Fruit fly (Drosophila melanogaster) whole organism, embryonic: ENCODE data around the gene baf.

Experiments used
- CG10209 ChIP-seq: fragments of 200-800 bp; sonication (Bioruptor generic); optimal IDR thresholded peaks from 3 replicates; lab custom pipeline; 2017; ENCODE audit warnings: missing biosample characterization, mild to moderate bottlenecking, missing genetic modification characterization, missing genetic modification reagents
- CG10654 ChIP-seq: fragments of 200-800 bp; sonication (Bioruptor generic); optimal IDR thresholded peaks from 2 replicates; lab custom pipeline; 2016; ENCODE audit warnings: missing biosample characterization, missing genetic modification characterization
- CG13424 ChIP-seq: fragments of 200-800 bp; sonication (Bioruptor generic); optimal IDR thresholded peaks from 2 replicates; lab custom pipeline; 2019; ENCODE audit warnings: missing biosample characterization, mild to moderate bottlenecking, missing genetic modification characterization, moderate library complexity
- CG14441 ChIP-seq: fragments of 200-800 bp; sonication (Bioruptor generic); IDR thresholded peaks from 2 replicates; pipeline ENCODE4 v1.3.6; 2022; ENCODE audit warnings: missing biosample characterization, missing genetic modification characterization
- CG14860 ChIP-seq: fragments of 200-800 bp; sonication (Bioruptor generic); IDR thresholded peaks from 3 replicates; pipeline ENCODE4 v1.3.6; 2022; ENCODE audit warnings: missing biosample characterization, missing genetic modification characterization; ENCODE audit not compliant: partially characterized antibody
- CG17186 ChIP-seq: fragments of 200-800 bp; sonication (Bioruptor generic); optimal IDR thresholded peaks from 3 replicates; lab custom pipeline; 2017; ENCODE audit warnings: missing biosample characterization, missing genetic modification reagents, missing genetic modification characterization
- CG17385 ChIP-seq: fragments of 200-800 bp; sonication (Bioruptor generic); optimal IDR thresholded peaks from 3 replicates; lab custom pipeline; 2018; ENCODE audit warnings: missing biosample characterization, mild to moderate bottlenecking, missing genetic modification characterization
- CG18011 ChIP-seq: fragments of 200-800 bp; sonication (Bioruptor generic); optimal IDR thresholded peaks from 2 replicates; lab custom pipeline; 2017; ENCODE audit warnings: missing biosample characterization, missing genetic modification characterization, mild to moderate bottlenecking, moderate library complexity, missing genotype
- CG34422 ChIP-seq: fragments of 200-800 bp; sonication (Bioruptor generic); IDR thresholded peaks from 3 replicates; pipeline ENCODE4 v1.3.6; 2022; ENCODE audit warnings: missing biosample characterization, missing genetic modification characterization
- CG4328 ChIP-seq: fragments of 200-800 bp; sonication (Bioruptor generic); optimal IDR thresholded peaks from 3 replicates; lab custom pipeline; 2017; ENCODE audit warnings: missing biosample characterization, missing genetic modification reagents, missing genetic modification characterization
- CG4617 ChIP-seq: fragments of 200-800 bp; sonication (Bioruptor generic); optimal IDR thresholded peaks from 3 replicates; lab custom pipeline; 2016; ENCODE audit warnings: missing biosample characterization, missing genetic modification characterization, borderline replicate concordance
- CG8765 ChIP-seq: fragments of 200-800 bp; sonication (Bioruptor generic); IDR thresholded peaks from 2 replicates; pipeline ENCODE4 v1.3.6; 2022; ENCODE audit warnings: missing biosample characterization, missing genetic modification characterization
- CG9437 ChIP-seq: fragments of 200-800 bp; sonication (Bioruptor generic); optimal IDR thresholded peaks from 2 replicates; lab custom pipeline; 2018; ENCODE audit warnings: missing biosample characterization, mild to moderate bottlenecking, missing genetic modification characterization
- CG9727 ChIP-seq: fragments of 200-800 bp; sonication (Bioruptor generic); optimal IDR thresholded peaks from 3 replicates; lab custom pipeline; 2017; ENCODE audit warnings: missing biosample characterization, mild to moderate bottlenecking, missing genetic modification characterization
- CG9797 ChIP-seq: fragments of 200-800 bp; sonication (Bioruptor generic); optimal IDR thresholded peaks from 3 replicates; lab custom pipeline; 2018; ENCODE audit warnings: missing biosample characterization, mild to moderate bottlenecking, missing genetic modification characterization
- CHES-1-like ChIP-seq: fragments of 200-800 bp; sonication (Bioruptor generic); optimal IDR thresholded peaks from 2 replicates; lab custom pipeline; 2016; ENCODE audit warnings: missing biosample characterization, missing genetic modification characterization
- CkIIα-i1 ChIP-seq: fragments of 200-800 bp; sonication (Bioruptor generic); IDR thresholded peaks from 2 replicates; pipeline ENCODE4 v1.3.6; 2022; ENCODE audit warnings: missing biosample characterization, missing genetic modification characterization
- CrebB ChIP-seq: fragments of 200-800 bp; sonication (Bioruptor generic); optimal IDR thresholded peaks from 3 replicates; lab custom pipeline; 2018; ENCODE audit warnings: missing biosample characterization, mild to moderate bottlenecking, missing genetic modification characterization
- Dbx ChIP-seq: fragments of 200-800 bp; sonication (Bioruptor generic); IDR thresholded peaks from 3 replicates; pipeline ENCODE4 v1.3.6; 2022; ENCODE audit warnings: missing biosample characterization, missing genetic modification characterization
- Deaf1 ChIP-seq: fragments of 200-800 bp; optimal IDR thresholded peaks from 3 replicates; lab custom pipeline; 2019; ENCODE audit warnings: missing biosample characterization, mild to moderate bottlenecking, missing genetic modification characterization, moderate library complexity
- Dek ChIP-seq: fragments of 200-800 bp; sonication (Bioruptor generic); optimal IDR thresholded peaks from 3 replicates; lab custom pipeline; 2019; ENCODE audit warnings: missing biosample characterization, mild to moderate bottlenecking, missing genetic modification characterization, moderate library complexity
- Dfd ChIP-seq, 2 experiments: fragments of >200 bp; optimal IDR thresholded peaks; 2 replicates each; lab custom pipeline; 2017; ENCODE audit warnings: missing biosample characterization in 2 of 2, missing genetic modification characterization in 2 of 2
- Ets65A ChIP-seq: fragments of 200-800 bp; sonication (Bioruptor generic); peaks from one replicate; lab custom pipeline; 2016; ENCODE audit warnings: missing biosample characterization, missing genetic modification characterization
- HLH3B ChIP-seq: fragments of 200-800 bp; sonication (Bioruptor generic); IDR thresholded peaks from 2 replicates; pipeline ENCODE4 v1.3.6; 2022; ENCODE audit warnings: missing biosample characterization, missing genetic modification characterization
- HLHmδ ChIP-seq: fragments of 200-800 bp; sonication (Bioruptor generic); optimal IDR thresholded peaks from 2 replicates; lab custom pipeline; 2018; ENCODE audit warnings: missing biosample characterization, mild to moderate bottlenecking, missing genetic modification characterization, moderate library complexity
- Hmx ChIP-seq: fragments of 200-800 bp; sonication (Bioruptor generic); optimal IDR thresholded peaks from 2 replicates; lab custom pipeline; 2016; ENCODE audit warnings: missing biosample characterization, missing genetic modification characterization
- Neu2 ChIP-seq: fragments of 200-800 bp; sonication (Bioruptor generic); optimal IDR thresholded peaks from 3 replicates; lab custom pipeline; 2016; ENCODE audit warnings: missing biosample characterization, missing genetic modification characterization, borderline replicate concordance
- Nf-YC ChIP-seq: fragments of 200-800 bp; optimal IDR thresholded peaks from 3 replicates; lab custom pipeline; 2019; ENCODE audit warnings: missing biosample characterization, mild to moderate bottlenecking, missing genetic modification characterization, moderate library complexity
- Optix ChIP-seq: fragments of 200-800 bp; sonication (Bioruptor generic); IDR thresholded peaks from 3 replicates; pipeline ENCODE4 v1.3.6; 2022; ENCODE audit warnings: missing biosample characterization, missing genetic modification characterization
- Rx ChIP-seq: fragments of 200-800 bp; sonication (Bioruptor generic); IDR thresholded peaks from 2 replicates; pipeline ENCODE4 v1.3.6; 2022; ENCODE audit warnings: missing biosample characterization, missing genetic modification characterization
- Side ChIP-seq: fragments of 200-800 bp; sonication (Bioruptor generic); optimal IDR thresholded peaks from 2 replicates; lab custom pipeline; 2016; ENCODE audit warnings: missing biosample characterization, missing genetic modification characterization
- al ChIP-seq: fragments of 200-800 bp; sonication (Bioruptor generic); IDR thresholded peaks from 2 replicates; pipeline ENCODE4 v1.3.6; 2022; ENCODE audit warnings: missing biosample characterization, missing genetic modification characterization
- ato ChIP-seq: fragments of 200-800 bp; sonication (Bioruptor generic); IDR thresholded peaks from 2 replicates; pipeline ENCODE4 v1.3.6; 2022; ENCODE audit warnings: missing biosample characterization, missing genetic modification characterization; ENCODE audit not compliant: partially characterized antibody
- bsh ChIP-seq, 2 experiments: fragments of 200-800 bp; sonication (Bioruptor generic); optimal IDR thresholded peaks; 2 replicates each; lab custom pipeline; 2017 to 2018; ENCODE audit warnings: mild to moderate bottlenecking in 2 of 2, missing biosample characterization in 2 of 2, missing genetic modification characterization in 2 of 2, moderate library complexity in 1 of 2
- croc ChIP-seq: fragments of 200-800 bp; sonication (Bioruptor generic); conservative IDR thresholded peaks from 3 replicates; pipeline ENCODE4 v1.3.6; 2022; ENCODE audit warnings: missing biosample characterization, missing genetic modification characterization
- crol ChIP-seq: fragments of 200-800 bp; sonication (Bioruptor generic); IDR thresholded peaks from 2 replicates; pipeline ENCODE4 v1.3.6; 2022; ENCODE audit warnings: missing biosample characterization, missing genetic modification characterization
- cwo ChIP-seq: fragments of 200-800 bp; sonication (Bioruptor generic); optimal IDR thresholded peaks from 3 replicates; lab custom pipeline; 2017; ENCODE audit warnings: missing biosample characterization, missing genetic modification characterization, mild to moderate bottlenecking, moderate library complexity, missing genetic modification reagents
- ftz-f1 ChIP-seq: fragments of 200-800 bp; sonication (Bioruptor generic); optimal IDR thresholded peaks from 2 replicates; lab custom pipeline; 2016; ENCODE audit warnings: missing biosample characterization, missing genetic modification characterization
- mam ChIP-seq: fragments of 200-800 bp; sonication (Bioruptor generic); optimal IDR thresholded peaks from 3 replicates; lab custom pipeline; 2016; ENCODE audit warnings: missing biosample characterization, missing genetic modification characterization
- oc ChIP-seq: fragments of 200-800 bp; sonication (Bioruptor generic); optimal IDR thresholded peaks from 2 replicates; lab custom pipeline; 2018; ENCODE audit warnings: missing biosample characterization, mild to moderate bottlenecking, missing genetic modification characterization, moderate library complexity
- otp ChIP-seq: fragments of 200-800 bp; sonication (Bioruptor generic); IDR thresholded peaks from 3 replicates; pipeline ENCODE4, ENCODE4 v1.3.6; 2022; ENCODE audit warnings: missing biosample characterization, missing genetic modification characterization
- pzg ChIP-seq: fragments of 200-800 bp; sonication (Bioruptor generic); optimal IDR thresholded peaks from 3 replicates; lab custom pipeline; 2018; ENCODE audit warnings: missing biosample characterization, mild to moderate bottlenecking, missing genetic modification characterization, moderate library complexity
- schlank ChIP-seq: fragments of 200-800 bp; sonication (Bioruptor generic); optimal IDR thresholded peaks from 2 replicates; lab custom pipeline; 2018; ENCODE audit warnings: missing biosample characterization, mild to moderate bottlenecking, missing genetic modification characterization
- sens ChIP-seq: fragments of 200-800 bp; sonication (Bioruptor generic); peaks from one replicate; lab custom pipeline; 2016; ENCODE audit warnings: missing biosample characterization, missing genetic modification characterization
- sens-2 ChIP-seq: fragments of 200-800 bp; sonication (Bioruptor generic); IDR thresholded peaks from 2 replicates; pipeline ENCODE4 v1.3.6; 2022; ENCODE audit warnings: missing biosample characterization, missing genetic modification characterization
- seq ChIP-seq: fragments of 200-800 bp; sonication (Bioruptor generic); IDR thresholded peaks from 2 replicates; pipeline ENCODE4 v1.3.6; 2022; ENCODE audit warnings: missing biosample characterization, missing genetic modification characterization
- stwl ChIP-seq: fragments of 200-800 bp; sonication (Bioruptor generic); optimal IDR thresholded peaks from 3 replicates; lab custom pipeline; 2018; ENCODE audit warnings: missing biosample characterization, mild to moderate bottlenecking, missing genetic modification characterization, moderate library complexity
- trh ChIP-seq: fragments of 200-800 bp; sonication (Bioruptor generic); optimal IDR thresholded peaks from 2 replicates; lab custom pipeline; 2016; ENCODE audit warnings: missing biosample characterization, missing genetic modification characterization
- usp ChIP-seq: fragments of >200 bp; optimal IDR thresholded peaks from 2 replicates; lab custom pipeline; 2017; ENCODE audit warnings: missing biosample characterization, missing genetic modification characterization
- wor ChIP-seq: fragments of 200-800 bp; sonication (Bioruptor generic); IDR thresholded peaks from 2 replicates; pipeline ENCODE4 v1.3.6; 2022; ENCODE audit warnings: missing biosample characterization, missing genetic modification characterization
- zfh1 ChIP-seq: fragments of 200-800 bp; sonication (Bioruptor generic); IDR thresholded peaks from 3 replicates; pipeline ENCODE4 v1.3.6; 2022; ENCODE audit warnings: missing biosample characterization, missing genetic modification characterization

baf gene

DNA sequence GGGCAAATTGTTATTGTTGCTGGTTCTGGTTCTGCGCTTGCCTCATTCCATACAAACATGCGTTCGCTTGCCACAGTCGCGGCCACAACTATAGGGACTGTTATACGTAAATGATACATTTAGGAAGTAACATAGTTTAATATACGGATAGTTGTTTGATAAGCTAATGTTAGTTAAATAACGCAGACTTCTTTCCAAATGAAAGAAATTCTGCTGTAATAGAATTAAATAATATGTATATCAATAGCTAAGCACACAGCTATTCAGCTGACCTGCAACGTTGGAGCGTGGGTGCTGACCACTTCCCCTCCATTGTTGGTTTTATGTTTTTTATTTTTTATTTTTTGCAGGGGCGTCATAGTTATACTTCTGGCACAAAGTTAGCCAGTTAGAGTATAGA, 5.5 kb downstream of the baf start (continued):
- no peak for TF ChIP-seq CHES-1-like (GFP tag; lab: Kevin White, UChicago)
- peak; percentile 32 for TF ChIP-seq Nf-YC (tag; lab: Kevin White, UChicago)
- TF ChIP-seq CrebB (tag; lab: Kevin White, UChicago) = peak; percentile 40
- TF ChIP-seq CG9727 = peak; percentile 17
- no peak for TF ChIP-seq Neu2
- no peak for TF ChIP-seq CG8765
- TF ChIP-seq crol (GFP tag; lab: Robert Waterston, UW) = no peak
- TF ChIP-seq Dbx (GFP tag; lab: Robert Waterston, UW) = peak; percentile 46; the same call in 1 of the 3 replicates
- no peak for TF ChIP-seq Dfd (GFP tag; optimal IDR thresholded peaks at IDR 0.05; lab: Kevin White, UChicago)
- TF ChIP-seq oc = no peak
- no peak for TF ChIP-seq CG14860
- TF ChIP-seq zfh1 (GFP tag; lab: Robert Waterston, UW) = peak; percentile 23; the same call in 2 of the 3 replicates
- TF ChIP-seq Side (GFP tag; lab: Kevin White, UChicago) = peak; percentile 41
- TF ChIP-seq ftz-f1 (GFP tag; lab: Kevin White, UChicago) = no peak
- TF ChIP-seq bsh (GFP tag; optimal IDR thresholded peaks at IDR 0.05; lab: Kevin White, UChicago) = peak; percentile 34 to 57
- peak; percentile 66; the same call in 2 of the 3 replicates for TF ChIP-seq otp
- TF ChIP-seq sens-2 = no peak
- TF ChIP-seq schlank (tag; lab: Kevin White, UChicago) = no peak
- TF ChIP-seq CG18011 = no peak
- TF ChIP-seq CG10209 (GFP tag; lab: Kevin White, UChicago) = peak; percentile 61
- TF ChIP-seq wor (GFP tag; lab: Robert Waterston, UW) = no peak; the same call in 1 of the 2 replicates
- peak; percentile 61 for TF ChIP-seq cwo
- no peak for TF ChIP-seq CG17186
- TF ChIP-seq ato (GFP tag; lab: Robert Waterston, UW) = no peak
- no peak for TF ChIP-seq usp (GFP tag; lab: Kevin White, UChicago)
- TF ChIP-seq Optix (GFP tag; lab: Robert Waterston, UW) = 0 out of 3 replicates have a peak, but pooled peaks have one; percentile 13
- TF ChIP-seq mam (GFP tag; lab: Kevin White, UChicago) = peak; percentile 48
- TF ChIP-seq CG4617 = no peak
- peak; percentile 20 for TF ChIP-seq Ets65A
- no peak for TF ChIP-seq CG9797 (GFP tag; lab: Kevin White, UChicago)
- TF ChIP-seq CG9437 (GFP tag; lab: Kevin White, UChicago) = peak; percentile 30
- peak; percentile 78 for TF ChIP-seq seq (GFP tag; lab: Robert Waterston, UW)
- TF ChIP-seq HLH3B = peak; percentile 73
- peak; percentile 40 for TF ChIP-seq Dek
- TF ChIP-seq stwl = no peak
- peak; percentile 92 for TF ChIP-seq sens (GFP tag; lab: Kevin White, UChicago)
- peak; percentile 56 for TF ChIP-seq CG13424 (tag; lab: Kevin White, UChicago)
- no peak for TF ChIP-seq CkIIα-i1 (GFP tag; lab: Robert Waterston, UW)
- 0 out of 2 replicates have a peak, but pooled peaks have one; percentile 23 for TF ChIP-seq al (GFP tag; lab: Robert Waterston, UW)
- peak; percentile 59; the same call in 1 of the 2 replicates for TF ChIP-seq CG14441 (GFP tag; lab: Robert Waterston, UW)
- peak; percentile 25; the same call in 1 of the 2 replicates for TF ChIP-seq Rx
- TF ChIP-seq croc = 0 out of 3 replicates have a peak, but pooled peaks have one; percentile 13
- no peak for TF ChIP-seq HLHmδ (GFP tag; lab: Kevin White, UChicago)
- no peak for TF ChIP-seq trh
- no peak for TF ChIP-seq pzg (GFP tag; lab: Kevin White, UChicago)
- no peak for TF ChIP-seq Deaf1
- TF ChIP-seq CG17385 = peak; percentile 63
- TF ChIP-seq CG10654 (GFP tag; lab: Kevin White, UChicago) = peak; percentile 7
- TF ChIP-seq CG34422 = peak; percentile 70; the same call in 2 of the 3 replicates
- TF ChIP-seq CG4328 = no peak
- TF ChIP-seq Hmx = no peak
